Worm (Caenorhabditis elegans) whole organism, L2 larva: ENCODE results near the gene C10G8.3.
A peak's percentile ranks its signal among the peaks of the same experiment; 100 is the strongest.

ENCODE experiments used
- Y55F3AM.14 ChIP-seq: fragments of 200-800 bp; sonication (Bioruptor generic); optimal IDR thresholded peaks from 2 replicates; lab custom pipeline; 2018; ENCODE audit warnings: mild to moderate bottlenecking, missing genetic modification characterization, missing compliant biosample characterization
- blmp-1 ChIP-seq: sonication (generic microtip); optimal IDR thresholded peaks from 2 replicates; lab custom pipeline; 2017; ENCODE audit warnings: missing genetic modification characterization, mild to moderate bottlenecking, missing compliant biosample characterization, antibody characterized with exemption, moderate library complexity; ENCODE audit not compliant: insufficient read depth
- gmeb-1 ChIP-seq: fragments of 150-350 bp; optimal IDR thresholded peaks from 2 replicates; lab custom pipeline; 2014; ENCODE audit warnings: missing biosample characterization, missing genetic modification characterization
- lsy-2 ChIP-seq, 2 experiments: fragments of 150-350 bp in 1 of 2; sonication (generic microtip) in 1 of 2; optimal IDR thresholded peaks; 2 replicates each; lab custom pipeline; 2014 to 2017; ENCODE audit warnings: missing biosample characterization in 2 of 2, missing genetic modification characterization in 2 of 2
- nhr-11 ChIP-seq: fragments of 150-350 bp; optimal IDR thresholded peaks from 2 replicates; lab custom pipeline; 2014; ENCODE audit warnings: missing biosample characterization, missing genetic modification characterization
- peb-1 ChIP-seq: fragments of 150-350 bp; optimal IDR thresholded peaks from 2 replicates; lab custom pipeline; 2014; ENCODE audit warnings: missing biosample characterization, missing genetic modification characterization
- snpc-4 ChIP-seq: fragments of 150-350 bp; optimal IDR thresholded peaks from 2 replicates; lab custom pipeline; 2014; ENCODE audit warnings: missing biosample characterization, missing genetic modification characterization
- unc-39 ChIP-seq: fragments of 150-350 bp; optimal IDR thresholded peaks from 2 replicates; lab custom pipeline; 2014; ENCODE audit warnings: missing biosample characterization, missing genetic modification characterization
- unc-55 ChIP-seq: fragments of 150-350 bp; sonication (generic microtip); optimal IDR thresholded peaks from 3 replicates; lab custom pipeline; 2014; ENCODE audit warnings: missing biosample characterization, missing genetic modification reagents, missing genetic modification characterization
- unc-62 ChIP-seq: fragments of 150-350 bp; optimal IDR thresholded peaks from 2 replicates; lab custom pipeline; 2014; ENCODE audit warnings: missing biosample characterization, missing genetic modification reagents, missing genetic modification characterization

DNA sequence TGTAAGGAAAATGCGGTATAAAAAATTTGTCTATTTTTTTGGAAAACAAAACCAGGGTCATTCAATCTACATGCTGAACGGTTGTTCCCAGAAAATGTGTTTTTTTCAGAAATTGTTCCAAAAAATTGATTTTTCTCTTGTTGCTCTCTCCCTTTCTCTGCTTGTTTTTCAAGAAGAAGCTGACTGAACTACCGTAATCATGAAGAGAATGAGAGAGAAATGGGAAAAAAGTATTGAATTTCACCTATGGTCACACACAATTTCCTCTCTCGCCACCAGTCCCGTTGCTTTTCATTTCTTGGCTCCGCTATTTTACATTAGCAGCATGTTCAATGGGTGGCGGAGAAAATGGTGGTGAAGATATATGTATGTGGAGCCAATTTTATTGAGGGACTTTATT lies 10.3 kb downstream of the C10G8.3 start:
- TF ChIP-seq snpc-4 (tag; lab: Kevin White, UChicago) (no peak), lsy-2 (tag; optimal IDR thresholded peaks at IDR 0.05; lab: Kevin White, UChicago) (peak in 1 of 2 experiments; percentile 18), blmp-1 (tag; lab: Kevin White, UChicago) (no peak), peb-1 (tag; lab: Kevin White, UChicago) (no peak), unc-39 (tag; lab: Kevin White, UChicago) (no peak), nhr-11 (tag; lab: Kevin White, UChicago) (no peak), Y55F3AM.14 (no peak), unc-55 (no peak), unc-62 (GFP tag; lab: Kevin White, UChicago) (no peak), gmeb-1 (tag; lab: Kevin White, UChicago) (no peak)
